Fruit fly (Drosophila melanogaster) whole organism, embryonic: ENCODE results near the gene CG4645.

Experiments used
- Adf1 ChIP-seq: fragments of 200-800 bp; sonication (Bioruptor generic); IDR thresholded peaks from 2 replicates; pipeline ENCODE4 v1.3.6; 2022; ENCODE audit warnings: missing biosample characterization, missing genetic modification characterization
- Bgb ChIP-seq: fragments of 200-800 bp; sonication (Bioruptor generic); IDR thresholded peaks from 2 replicates; pipeline ENCODE4 v1.3.6; 2022; ENCODE audit warnings: missing biosample characterization, missing genetic modification characterization; ENCODE audit not compliant: partially characterized antibody
- BtbVII ChIP-seq: fragments of 200-800 bp; sonication (Bioruptor generic); optimal IDR thresholded peaks from 3 replicates; lab custom pipeline; 2017; ENCODE audit warnings: missing biosample characterization, mild to moderate bottlenecking, missing genetic modification characterization
- CG10462 ChIP-seq: fragments of 200-800 bp; sonication (Bioruptor generic); optimal IDR thresholded peaks from 2 replicates; lab custom pipeline; 2016; ENCODE audit warnings: missing biosample characterization, missing genetic modification characterization
- CG11093 ChIP-seq: fragments of 200-800 bp; sonication (Bioruptor generic); IDR thresholded peaks from 3 replicates; pipeline ENCODE4 v1.3.6; 2022; ENCODE audit warnings: missing biosample characterization, missing genetic modification characterization
- CG11695 ChIP-seq: fragments of 200-800 bp; sonication (Bioruptor generic); IDR thresholded peaks from 3 replicates; pipeline ENCODE4 v1.3.6; 2022; ENCODE audit warnings: missing biosample characterization, missing genetic modification characterization
- CG11723 ChIP-seq: fragments of 200-800 bp; sonication (Bioruptor generic); optimal IDR thresholded peaks from 2 replicates; lab custom pipeline; 2017; ENCODE audit warnings: missing biosample characterization, mild to moderate bottlenecking, missing genetic modification characterization
- CG15269 ChIP-seq: fragments of 200-800 bp; sonication (Bioruptor generic); optimal IDR thresholded peaks from 2 replicates; lab custom pipeline; 2018; ENCODE audit warnings: missing biosample characterization, mild to moderate bottlenecking, missing genetic modification characterization, moderate library complexity
- CG1529 ChIP-seq: fragments of 200-800 bp; sonication (Bioruptor generic); optimal IDR thresholded peaks from 3 replicates; lab custom pipeline; 2018; ENCODE audit warnings: missing biosample characterization, missing genetic modification characterization
- CG15696 ChIP-seq: fragments of 200-800 bp; sonication (Bioruptor generic); optimal IDR thresholded peaks from 2 replicates; lab custom pipeline; 2019; ENCODE audit warnings: missing biosample characterization, mild to moderate bottlenecking, missing genetic modification characterization, moderate library complexity
- CG17186 ChIP-seq: fragments of 200-800 bp; sonication (Bioruptor generic); optimal IDR thresholded peaks from 3 replicates; lab custom pipeline; 2017; ENCODE audit warnings: missing biosample characterization, missing genetic modification reagents, missing genetic modification characterization
- CG18764 ChIP-seq: fragments of 200-800 bp; sonication (Bioruptor generic); optimal IDR thresholded peaks from 3 replicates; lab custom pipeline; 2016; ENCODE audit warnings: missing biosample characterization, missing genetic modification characterization
- CG2120 ChIP-seq: fragments of 200-800 bp; sonication (Bioruptor generic); optimal IDR thresholded peaks from 3 replicates; lab custom pipeline; 2016; ENCODE audit warnings: missing biosample characterization, missing genetic modification characterization
- CG2889 ChIP-seq: fragments of 200-800 bp; sonication (Bioruptor generic); IDR thresholded peaks from 3 replicates; pipeline ENCODE4 v1.3.6; 2022; ENCODE audit warnings: missing biosample characterization, missing genetic modification characterization
- CG30431 ChIP-seq: fragments of 200-800 bp; sonication (Bioruptor generic); optimal IDR thresholded peaks from 2 replicates; lab custom pipeline; 2017; ENCODE audit warnings: missing biosample characterization, missing genetic modification characterization
- CG33557 ChIP-seq: fragments of 200-800 bp; sonication (Bioruptor generic); optimal IDR thresholded peaks from 2 replicates; lab custom pipeline; 2019; ENCODE audit warnings: missing biosample characterization, mild to moderate bottlenecking, missing genetic modification characterization, moderate library complexity
- CG4424 ChIP-seq: fragments of 200-800 bp; sonication (Bioruptor generic); optimal IDR thresholded peaks from 3 replicates; lab custom pipeline; 2016; ENCODE audit warnings: missing biosample characterization, missing genetic modification characterization
- CG6272 ChIP-seq: fragments of 200-800 bp; sonication (Bioruptor generic); IDR thresholded peaks from 2 replicates; pipeline ENCODE4 v1.3.6; 2022; ENCODE audit warnings: missing biosample characterization, missing genetic modification characterization
- CG9215 ChIP-seq: fragments of 200-800 bp; sonication (Bioruptor generic); IDR thresholded peaks from 2 replicates; pipeline ENCODE4 v1.3.6; 2022; ENCODE audit warnings: missing biosample characterization, missing genetic modification characterization
- Camta ChIP-seq: fragments of 200-800 bp; sonication (Bioruptor generic); optimal IDR thresholded peaks from 2 replicates; lab custom pipeline; 2016; ENCODE audit warnings: missing biosample characterization, missing genetic modification characterization
- Dek ChIP-seq: fragments of 200-800 bp; sonication (Bioruptor generic); optimal IDR thresholded peaks from 3 replicates; lab custom pipeline; 2019; ENCODE audit warnings: missing biosample characterization, mild to moderate bottlenecking, missing genetic modification characterization, moderate library complexity
- Fer1 ChIP-seq: fragments of 200-800 bp; sonication (Bioruptor generic); optimal IDR thresholded peaks from 2 replicates; lab custom pipeline; 2017; ENCODE audit warnings: missing biosample characterization, mild to moderate bottlenecking, missing genetic modification characterization
- Fer2 ChIP-seq: fragments of 200-800 bp; sonication (Bioruptor generic); optimal IDR thresholded peaks from 2 replicates; lab custom pipeline; 2018; ENCODE audit warnings: missing biosample characterization, mild to moderate bottlenecking, missing genetic modification characterization, moderate library complexity
- Fer3 ChIP-seq: fragments of 200-800 bp; sonication (Bioruptor generic); optimal IDR thresholded peaks from 2 replicates; lab custom pipeline; 2018; ENCODE audit warnings: missing biosample characterization, mild to moderate bottlenecking, missing genetic modification characterization, moderate library complexity
- HLH54F ChIP-seq: fragments of 200-800 bp; sonication (Bioruptor generic); optimal IDR thresholded peaks from 3 replicates; lab custom pipeline; 2016; ENCODE audit warnings: missing biosample characterization, missing genetic modification characterization
- HmgZ ChIP-seq: fragments of 200-800 bp; sonication (Bioruptor generic); optimal IDR thresholded peaks from 2 replicates; lab custom pipeline; 2018; ENCODE audit warnings: missing biosample characterization, mild to moderate bottlenecking, missing genetic modification characterization
- Hr51 ChIP-seq, 2 experiments: fragments of 200-800 bp; sonication (Bioruptor generic); optimal IDR thresholded peaks; 2 replicates in 1 of 2; 3 replicates in 1 of 2; lab custom pipeline; 2016 to 2018; ENCODE audit warnings: missing biosample characterization in 2 of 2, missing genetic modification characterization in 2 of 2, mild to moderate bottlenecking in 1 of 2, moderate library complexity in 1 of 2
- Oli ChIP-seq: fragments of 200-800 bp; sonication (Bioruptor generic); optimal IDR thresholded peaks from 2 replicates; lab custom pipeline; 2018; ENCODE audit warnings: missing biosample characterization, mild to moderate bottlenecking, missing genetic modification characterization, moderate library complexity
- Opbp ChIP-seq: fragments of 200-800 bp; sonication (Bioruptor generic); IDR thresholded peaks from 3 replicates; pipeline ENCODE4 v1.3.6; 2022; ENCODE audit warnings: missing biosample characterization, missing genetic modification characterization; ENCODE audit not compliant: partially characterized antibody
- Optix ChIP-seq: fragments of 200-800 bp; sonication (Bioruptor generic); IDR thresholded peaks from 3 replicates; pipeline ENCODE4 v1.3.6; 2022; ENCODE audit warnings: missing biosample characterization, missing genetic modification characterization
- Sin3A ChIP-seq: fragments of >200 bp; optimal IDR thresholded peaks from 2 replicates; lab custom pipeline; 2018
- Sry-δ ChIP-seq: fragments of 200-800 bp; sonication (Bioruptor generic); optimal IDR thresholded peaks from 2 replicates; lab custom pipeline; 2016; ENCODE audit warnings: missing biosample characterization, missing genetic modification characterization
- Taf1 ChIP-seq: fragments of 200-800 bp; sonication (Bioruptor generic); IDR thresholded peaks from 2 replicates; pipeline ENCODE4 v1.3.6; 2022; ENCODE audit warnings: missing biosample characterization, missing genetic modification characterization
- ac ChIP-seq: fragments of 200-800 bp; sonication (Bioruptor generic); optimal IDR thresholded peaks from 3 replicates; lab custom pipeline; 2017; ENCODE audit warnings: missing biosample characterization, mild to moderate bottlenecking, missing genetic modification characterization
- ap ChIP-seq: fragments of 200-800 bp; sonication (Bioruptor generic); IDR thresholded peaks from 2 replicates; pipeline ENCODE4 v1.3.6; 2022; ENCODE audit warnings: missing biosample characterization, missing genetic modification characterization
- cad ChIP-seq: fragments of >200 bp; optimal IDR thresholded peaks from 2 replicates; lab custom pipeline; 2017; ENCODE audit warnings: missing biosample characterization, missing genetic modification characterization
- cwo ChIP-seq: fragments of 200-800 bp; sonication (Bioruptor generic); optimal IDR thresholded peaks from 3 replicates; lab custom pipeline; 2017; ENCODE audit warnings: missing biosample characterization, missing genetic modification characterization, mild to moderate bottlenecking, moderate library complexity, missing genetic modification reagents
- dmrt11E ChIP-seq: fragments of 200-800 bp; sonication (Bioruptor generic); optimal IDR thresholded peaks from 3 replicates; lab custom pipeline; 2018; ENCODE audit warnings: missing biosample characterization, mild to moderate bottlenecking, missing genetic modification characterization, moderate library complexity
- fd102C ChIP-seq: fragments of 200-800 bp; sonication (Bioruptor generic); optimal IDR thresholded peaks from 2 replicates; lab custom pipeline; 2018; ENCODE audit warnings: missing biosample characterization, mild to moderate bottlenecking, missing genetic modification characterization, moderate library complexity
- grau ChIP-seq: fragments of 200-800 bp; optimal IDR thresholded peaks from 3 replicates; lab custom pipeline; 2019; ENCODE audit warnings: missing biosample characterization, mild to moderate bottlenecking, missing genetic modification characterization, moderate library complexity
- luna ChIP-seq: fragments of 200-800 bp; sonication (Bioruptor generic); optimal IDR thresholded peaks from 2 replicates; lab custom pipeline; 2016; ENCODE audit warnings: missing biosample characterization, missing genetic modification characterization
- maf-S ChIP-seq: fragments of 200-800 bp; sonication (Bioruptor generic); optimal IDR thresholded peaks from 2 replicates; lab custom pipeline; 2016; ENCODE audit warnings: missing biosample characterization, missing genetic modification characterization
- nerfin-1 ChIP-seq: fragments of 200-800 bp; sonication (Bioruptor generic); optimal IDR thresholded peaks from 3 replicates; lab custom pipeline; 2019; ENCODE audit warnings: missing biosample characterization, mild to moderate bottlenecking, missing genetic modification characterization, moderate library complexity
- pb ChIP-seq: fragments of 200-800 bp; sonication (Bioruptor generic); optimal IDR thresholded peaks from 3 replicates; lab custom pipeline; 2016; ENCODE audit warnings: missing biosample characterization, missing genetic modification characterization
- phol ChIP-seq: fragments of 200-800 bp; sonication (Bioruptor generic); optimal IDR thresholded peaks from 3 replicates; lab custom pipeline; 2018; ENCODE audit warnings: missing biosample characterization, mild to moderate bottlenecking, missing genetic modification characterization, moderate library complexity
- ro ChIP-seq: fragments of 200-800 bp; sonication (Bioruptor generic); IDR thresholded peaks from 2 replicates; pipeline ENCODE4 v1.3.6; 2022; ENCODE audit warnings: missing biosample characterization, missing genetic modification characterization
- run ChIP-seq: fragments of 200-800 bp; sonication (Bioruptor generic); optimal IDR thresholded peaks from 3 replicates; lab custom pipeline; 2018; ENCODE audit warnings: missing biosample characterization, mild to moderate bottlenecking, missing genetic modification characterization
- sens-2 ChIP-seq: fragments of 200-800 bp; sonication (Bioruptor generic); IDR thresholded peaks from 2 replicates; pipeline ENCODE4 v1.3.6; 2022; ENCODE audit warnings: missing biosample characterization, missing genetic modification characterization
- sim ChIP-seq: fragments of 200-800 bp; sonication (Bioruptor generic); IDR thresholded peaks from 2 replicates; pipeline ENCODE4 v1.3.6; 2022; ENCODE audit warnings: missing biosample characterization, missing genetic modification characterization
- sug ChIP-seq: fragments of 200-800 bp; optimal IDR thresholded peaks from 2 replicates; lab custom pipeline; 2019; ENCODE audit warnings: missing biosample characterization, mild to moderate bottlenecking, missing genetic modification characterization, moderate library complexity
- tna ChIP-seq: fragments of 200-800 bp; sonication (Bioruptor generic); IDR thresholded peaks from 2 replicates; pipeline ENCODE4 v1.3.6; 2022; ENCODE audit warnings: missing biosample characterization, missing genetic modification characterization; ENCODE audit not compliant: partially characterized antibody
- trem ChIP-seq: fragments of 200-800 bp; optimal IDR thresholded peaks from 3 replicates; lab custom pipeline; 2019; ENCODE audit warnings: missing biosample characterization, mild to moderate bottlenecking, missing genetic modification characterization, moderate library complexity

Gene CG4645

DNA sequence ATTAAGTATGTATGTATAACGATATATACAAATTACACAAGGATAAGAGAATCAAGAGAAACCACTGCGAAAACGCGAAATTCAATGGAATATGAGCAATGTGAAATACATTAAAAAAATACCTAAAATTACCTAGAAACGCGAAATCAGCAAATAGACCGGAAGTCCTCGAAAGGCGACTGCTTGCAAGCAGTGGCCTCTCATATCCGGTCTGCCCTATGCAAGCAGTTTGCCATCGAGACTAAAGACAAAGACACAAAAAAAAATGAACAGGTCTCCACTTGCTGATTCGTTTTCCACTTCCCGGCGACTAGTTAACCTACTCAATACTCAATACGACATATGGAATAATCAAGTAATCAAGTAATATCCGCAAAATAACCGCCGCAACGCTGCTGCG is 37.9 kb downstream of the CG4645 start (continued):
- no peak for TF ChIP-seq luna
- peak; percentile 9 for TF ChIP-seq CG1529 (GFP tag; lab: Kevin White, UChicago)
- no peak for TF ChIP-seq run (tag; lab: Kevin White, UChicago)
- TF ChIP-seq Sry-δ, result no peak
- TF ChIP-seq Bgb (GFP tag; lab: Robert Waterston, UW), result no peak
- no peak for TF ChIP-seq Oli (tag; lab: Kevin White, UChicago)
- TF ChIP-seq ac, result no peak
- TF ChIP-seq fd102C (GFP tag; lab: Kevin White, UChicago), result peak; percentile 53
- TF ChIP-seq CG10462 (GFP tag; lab: Kevin White, UChicago), result no peak
- no peak for TF ChIP-seq CG2120
- no peak for TF ChIP-seq sug (tag; lab: Kevin White, UChicago)
- TF ChIP-seq phol (tag; lab: Kevin White, UChicago), result peak; percentile 37
- TF ChIP-seq Camta (GFP tag; lab: Kevin White, UChicago), result no peak
- no peak for TF ChIP-seq maf-S (GFP tag; lab: Kevin White, UChicago)
- no peak for TF ChIP-seq Adf1 (GFP tag; lab: Robert Waterston, UW)
- no peak for TF ChIP-seq Opbp
- peak; percentile 24 for TF ChIP-seq CG4424 (GFP tag; lab: Kevin White, UChicago)
- TF ChIP-seq sens-2 (GFP tag; lab: Robert Waterston, UW), result no peak
- TF ChIP-seq CG11695, result no peak
- TF ChIP-seq CG18764 (GFP tag; lab: Kevin White, UChicago), result no peak
- TF ChIP-seq ro (GFP tag; lab: Robert Waterston, UW), result no peak
- no peak for TF ChIP-seq cad (GFP tag; lab: Kevin White, UChicago)
- no peak for TF ChIP-seq ap (GFP tag; lab: Robert Waterston, UW)
- TF ChIP-seq HLH54F (GFP tag; lab: Kevin White, UChicago), result no peak
- TF ChIP-seq Sin3A (lab: Kevin White, UChicago), result no peak
- no peak for TF ChIP-seq CG2889 (GFP tag; lab: Robert Waterston, UW)
- TF ChIP-seq sim, result no peak
- TF ChIP-seq tna (GFP tag; lab: Robert Waterston, UW), result no peak
- TF ChIP-seq CG11093, result no peak
- no peak for TF ChIP-seq BtbVII (GFP tag; lab: Kevin White, UChicago)
- no peak for TF ChIP-seq CG15696
- no peak for TF ChIP-seq grau (tag; lab: Kevin White, UChicago)
- no peak for TF ChIP-seq cwo (GFP tag; lab: Kevin White, UChicago)
- peak; percentile 41 for TF ChIP-seq Fer1 (GFP tag; lab: Kevin White, UChicago)
- no peak for TF ChIP-seq trem (tag; lab: Kevin White, UChicago)
- peak; percentile 55 for TF ChIP-seq CG33557 (GFP tag; lab: Kevin White, UChicago)
- peak; percentile 10 for TF ChIP-seq Fer3 (tag; lab: Kevin White, UChicago)
- peak; percentile 17 for TF ChIP-seq CG30431
- no peak for TF ChIP-seq CG6272 (GFP tag; lab: Robert Waterston, UW)
- no peak for TF ChIP-seq HmgZ
- TF ChIP-seq CG9215 (GFP tag; lab: Robert Waterston, UW), result no peak
- no peak for TF ChIP-seq Dek (tag; lab: Kevin White, UChicago)
- TF ChIP-seq dmrt11E (tag; lab: Kevin White, UChicago), result no peak
- no peak for TF ChIP-seq Optix
- no peak for TF ChIP-seq CG11723 (GFP tag; lab: Kevin White, UChicago)
- no peak for TF ChIP-seq CG15269 (tag; lab: Kevin White, UChicago)
- TF ChIP-seq nerfin-1 (tag; lab: Kevin White, UChicago), result peak; percentile 24
- no peak for TF ChIP-seq pb (GFP tag; lab: Kevin White, UChicago)
- no peak for TF ChIP-seq CG17186 (GFP tag; lab: Kevin White, UChicago)
- no peak for TF ChIP-seq Hr51 (GFP tag; optimal IDR thresholded peaks at IDR 0.05; lab: Kevin White, UChicago)
- no peak for TF ChIP-seq Taf1 (GFP tag; lab: Robert Waterston, UW)
- TF ChIP-seq Fer2 (tag; lab: Kevin White, UChicago), result no peak
